Worm (Caenorhabditis elegans) whole organism, midembryonic: ENCODE measurements around the gene F29A7.3.

Experiments used
- T22C8.4 ChIP-seq: fragments of 200-800 bp; sonication (Bioruptor generic); IDR thresholded peaks from 2 replicates; pipeline ENCODE4 v1.3.6; 2022; ENCODE audit warnings: missing genetic modification characterization, missing compliant biosample characterization
- cog-1 ChIP-seq: sonication (generic microtip); optimal IDR thresholded peaks from 2 replicates; lab custom pipeline; 2016; ENCODE audit warnings: missing genetic modification characterization, missing compliant biosample characterization
- flt-1 ChIP-seq: fragments of 200-800 bp; sonication (Bioruptor generic); IDR thresholded peaks from 2 replicates; pipeline ENCODE4 v1.3.6; 2022; ENCODE audit warnings: missing genetic modification characterization, missing compliant biosample characterization
- klf-2 ChIP-seq: fragments of 200-800 bp; sonication (Bioruptor generic); conservative IDR thresholded peaks from 2 replicates; pipeline ENCODE4 v1.3.6; 2022; ENCODE audit warnings: missing genetic modification reagents, missing genetic modification characterization, missing compliant biosample characterization
- med-1 ChIP-seq: sonication (generic microtip); optimal IDR thresholded peaks from 2 replicates; lab custom pipeline; 2017; ENCODE audit warnings: missing genetic modification characterization, mild to moderate bottlenecking, missing compliant biosample characterization, antibody characterized with exemption, missing genetic modification reagents; ENCODE audit not compliant: insufficient read depth
- ref-1 ChIP-seq: fragments of 200-800 bp; sonication (Bioruptor generic); conservative IDR thresholded peaks from 2 replicates; pipeline ENCODE4 v1.3.6; 2022; ENCODE audit warnings: missing genetic modification reagents, missing genetic modification characterization, missing compliant biosample characterization
- tab-1 ChIP-seq: fragments of 200-800 bp; sonication (Bioruptor generic); IDR thresholded peaks from 2 replicates; pipeline ENCODE4 v1.3.6; 2022; ENCODE audit warnings: missing genetic modification characterization, missing compliant biosample characterization
- ztf-23 ChIP-seq: fragments of 200-800 bp; sonication (Bioruptor generic); IDR thresholded peaks from 2 replicates; pipeline ENCODE4 v1.3.6; 2022; ENCODE audit warnings: missing genetic modification reagents, missing genetic modification characterization, missing compliant biosample characterization
- ztf-29 ChIP-seq: fragments of 200-800 bp; sonication (Bioruptor generic); IDR thresholded peaks from 2 replicates; pipeline ENCODE4 v1.3.6; 2022; ENCODE audit warnings: missing genetic modification reagents, missing genetic modification characterization, missing compliant biosample characterization

Gene F29A7.3

DNA sequence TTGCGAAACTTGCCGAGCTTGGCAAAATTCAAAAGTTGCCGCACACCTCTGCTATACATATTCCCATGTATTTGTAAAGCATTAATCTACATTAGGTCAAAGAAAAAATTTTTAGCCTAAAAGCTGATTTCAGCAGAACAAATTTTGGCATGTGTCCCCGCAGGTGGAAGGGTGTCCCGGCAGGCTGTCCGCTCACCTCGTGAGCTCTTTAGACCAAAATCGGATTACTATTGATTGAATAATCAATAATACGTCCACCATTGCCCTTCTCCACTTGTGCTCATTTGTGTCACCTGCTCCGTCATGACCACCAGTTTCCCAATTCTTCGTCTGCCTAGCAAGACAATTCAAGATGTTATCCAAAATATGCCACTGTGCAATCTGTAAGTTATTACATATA, 5.4 kb downstream of the F29A7.3 start, which contains the start of gene fbxb-107:
Gene fbxb-107 (plus strand): TSS at position 297 of the 400 bp plus-strand sequence.
- peak; percentile 18; the same call in 1 of the 2 replicates for TF ChIP-seq T22C8.4
- TF ChIP-seq ztf-29 = no peak

DNA sequence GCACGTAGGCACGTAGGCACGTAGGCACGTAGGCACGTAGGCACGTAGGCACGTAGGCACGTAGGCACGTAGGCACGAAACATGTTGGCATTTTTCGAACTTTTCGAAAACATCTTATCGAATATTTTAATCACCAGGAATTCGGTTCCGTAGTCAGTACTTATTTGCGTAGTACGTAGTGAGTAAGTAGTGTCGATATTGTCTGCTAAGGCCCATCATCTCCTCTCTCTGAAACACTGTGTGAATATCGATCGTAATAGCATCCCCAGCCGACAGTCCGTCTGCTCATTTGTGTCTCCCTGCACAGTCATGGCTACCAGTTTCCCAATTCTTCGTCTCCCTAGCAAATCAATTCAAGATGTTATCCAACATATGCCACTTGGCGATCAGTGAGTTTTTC, 9.0 kb downstream of the F29A7.3 start, which contains the start of gene fbxb-106:
Gene fbxb-106 (plus strand): TSS at position 301 of the 400 bp plus-strand sequence.
- TF ChIP-seq klf-2 (GFP tag; lab: Robert Waterston, UW) (no peak), flt-1 (GFP tag; lab: Robert Waterston, UW) (no peak), tab-1 (no peak), ref-1 (GFP tag; lab: Robert Waterston, UW) (no peak)

DNA sequence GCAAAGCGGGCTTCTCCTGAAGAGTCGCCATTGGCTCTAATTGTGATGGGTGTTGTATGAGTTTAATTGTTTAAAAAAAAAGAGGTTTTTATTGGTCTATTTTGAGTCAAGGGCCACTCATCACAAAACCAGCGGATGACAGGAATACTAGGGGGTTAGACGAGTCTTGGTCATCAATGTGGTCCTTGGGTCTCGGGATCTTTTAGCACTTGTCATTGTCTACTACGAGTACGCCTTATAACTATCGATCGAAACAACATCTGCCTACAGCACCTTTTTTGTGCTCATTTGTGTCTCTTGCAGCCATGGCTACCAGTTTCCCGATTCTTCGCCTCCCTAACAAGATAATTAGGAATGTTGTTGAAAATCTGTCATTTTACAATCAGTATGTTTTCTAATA, 11.6 kb downstream of the F29A7.3 start, which contains the start of gene fbxb-108:
Gene fbxb-108 (plus strand): TSS at position 301 of the 400 bp plus-strand sequence.
- TF ChIP-seq ref-1 (GFP tag; lab: Robert Waterston, UW) = no peak
- no peak for TF ChIP-seq ztf-23 (GFP tag; lab: Robert Waterston, UW)
- no peak for TF ChIP-seq med-1 (GFP tag; lab: Kevin White, UChicago)
- no peak for TF ChIP-seq klf-2 (GFP tag; lab: Robert Waterston, UW)
- TF ChIP-seq ztf-29 = no peak
- TF ChIP-seq flt-1 (GFP tag; lab: Robert Waterston, UW) = no peak
- TF ChIP-seq tab-1 = no peak
- no peak for TF ChIP-seq cog-1 (tag; lab: Kevin White, UChicago)

DNA sequence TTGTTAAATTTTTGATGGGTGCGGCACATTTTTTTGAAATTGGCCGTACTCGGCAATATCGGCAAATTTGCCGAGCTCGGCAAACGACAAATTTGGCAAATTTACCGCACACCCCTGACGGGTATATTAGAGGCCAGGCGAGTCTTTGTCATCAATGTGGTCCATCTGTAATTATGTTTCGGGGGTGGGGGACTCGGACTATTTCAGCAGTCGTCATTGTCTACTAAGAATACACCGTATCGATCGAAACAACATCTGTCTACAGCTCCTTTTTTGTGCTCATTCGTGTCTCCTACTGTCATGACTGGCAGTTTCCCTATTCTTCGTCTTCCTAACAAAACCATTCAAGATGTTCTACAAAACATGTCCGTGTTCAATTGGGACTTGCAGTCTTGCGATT, 13.2 kb downstream of the F29A7.3 start, which contains the start of gene F08D12.15:
Gene F08D12.15 (plus strand): TSS at position 301 of the 400 bp plus-strand sequence.
- TF ChIP-seq ztf-23 (GFP tag; lab: Robert Waterston, UW) (no peak), klf-2 (GFP tag; lab: Robert Waterston, UW) (0 out of 2 replicates have a peak, but pooled peaks have one; percentile 5), ref-1 (GFP tag; lab: Robert Waterston, UW) (no peak)

DNA sequence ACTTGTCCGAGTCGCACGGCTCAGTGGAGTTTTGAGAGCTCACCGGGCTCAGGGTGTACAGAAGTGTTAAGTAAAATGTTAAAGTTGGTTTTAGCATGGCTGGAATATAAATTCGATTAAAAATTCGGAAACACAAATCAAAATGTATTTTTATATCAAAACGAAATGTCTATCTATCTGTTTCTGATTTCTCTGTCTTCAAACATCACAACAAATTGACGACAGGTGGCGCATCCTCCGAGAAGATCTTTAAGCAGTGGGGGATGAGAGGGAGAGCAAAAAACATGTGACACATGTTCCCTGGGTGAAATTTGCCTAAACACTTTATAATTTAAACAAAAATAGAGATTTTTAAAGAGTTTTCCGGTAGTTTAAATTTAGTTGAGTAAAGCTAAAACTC, 15.9 kb downstream of the F29A7.3 start, which contains the start of gene F08D12.7:
Gene F08D12.7 (minus strand): TSS at position 101 of the 400 bp plus-strand sequence.
- TF ChIP-seq tab-1 = no peak
- TF ChIP-seq med-1 (GFP tag; lab: Kevin White, UChicago) = no peak
- no peak for TF ChIP-seq ref-1 (GFP tag; lab: Robert Waterston, UW)
- TF ChIP-seq ztf-29 = no peak
- no peak for TF ChIP-seq ztf-23 (GFP tag; lab: Robert Waterston, UW)
- no peak for TF ChIP-seq klf-2 (GFP tag; lab: Robert Waterston, UW)

DNA sequence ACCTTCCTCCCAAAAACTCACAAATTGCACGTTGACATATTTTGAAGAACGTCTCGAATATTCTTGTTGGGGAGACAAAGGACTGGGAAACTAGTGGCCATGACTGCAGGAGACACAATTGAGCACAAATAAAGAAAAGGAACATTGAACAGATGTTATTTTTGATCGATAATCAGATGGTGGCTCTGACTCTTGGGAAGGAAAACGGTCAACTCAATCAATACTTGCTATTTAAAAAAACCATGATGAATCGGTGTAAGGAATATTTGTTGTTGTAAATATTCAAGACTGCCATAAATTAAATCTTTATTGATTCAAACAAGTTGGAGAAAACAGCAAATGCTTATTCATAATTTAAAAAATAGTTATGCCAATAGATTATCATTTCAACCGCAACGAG, 17.7 kb downstream of the F29A7.3 start, which contains the start of gene fbxb-105:
Gene fbxb-105 (minus strand): TSS at position 101 of the 400 bp plus-strand sequence.
- TF ChIP-seq klf-2 (GFP tag; lab: Robert Waterston, UW) = no peak
- TF ChIP-seq T22C8.4 = no peak

DNA sequence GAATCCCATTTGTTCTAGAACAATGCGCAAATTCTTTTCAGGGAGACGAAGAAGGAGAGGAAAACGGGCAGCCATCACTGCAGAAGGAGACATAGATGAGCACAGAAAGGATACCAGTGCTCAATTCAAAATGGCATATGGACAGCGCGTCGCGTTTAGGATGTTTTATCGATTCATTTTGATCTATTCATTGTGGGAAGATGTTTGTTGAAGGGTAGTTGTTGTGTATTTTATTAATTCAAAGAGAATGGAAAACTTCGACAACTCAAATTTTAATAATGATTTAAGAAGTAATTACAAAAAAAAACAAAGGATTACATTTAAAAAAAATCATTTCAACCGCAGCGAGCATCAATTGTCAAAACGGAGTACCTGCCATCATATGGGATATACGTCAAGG, 19.1 kb downstream of the F29A7.3 start, which contains the start of gene sdz-10:
Gene sdz-10 (minus strand): TSS at position 101 of the 400 bp plus-strand sequence.
- TF ChIP-seq med-1 (GFP tag; lab: Kevin White, UChicago) (no peak), klf-2 (GFP tag; lab: Robert Waterston, UW) (no peak), tab-1 (no peak), ztf-29 (no peak), ztf-23 (GFP tag; lab: Robert Waterston, UW) (no peak), ref-1 (GFP tag; lab: Robert Waterston, UW) (no peak), cog-1 (tag; lab: Kevin White, UChicago) (no peak)

DNA sequence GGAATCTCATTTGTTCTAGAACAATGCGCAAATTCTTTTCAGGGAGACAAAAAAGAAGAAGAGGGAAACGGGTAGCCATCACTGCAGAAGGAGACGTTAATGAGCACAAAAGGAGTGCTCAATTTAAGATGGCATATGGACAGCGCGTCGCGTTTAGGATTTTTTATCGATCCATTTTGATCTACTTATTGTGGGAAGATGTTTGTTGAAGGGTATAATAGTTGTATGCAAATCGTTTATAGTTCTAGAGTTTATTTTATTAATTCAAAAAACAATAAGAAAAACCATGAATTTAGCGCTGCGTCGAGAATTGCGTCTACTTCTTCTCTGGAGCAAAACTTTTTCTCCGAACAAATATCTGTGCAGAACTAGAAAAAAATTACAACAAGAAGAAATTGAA, 20.4 kb downstream of the F29A7.3 start, which contains the start of gene sdz-9:
Gene sdz-9 (minus strand): TSS at position 101 of the 400 bp plus-strand sequence.
- no peak for TF ChIP-seq ztf-23 (GFP tag; lab: Robert Waterston, UW)

DNA sequence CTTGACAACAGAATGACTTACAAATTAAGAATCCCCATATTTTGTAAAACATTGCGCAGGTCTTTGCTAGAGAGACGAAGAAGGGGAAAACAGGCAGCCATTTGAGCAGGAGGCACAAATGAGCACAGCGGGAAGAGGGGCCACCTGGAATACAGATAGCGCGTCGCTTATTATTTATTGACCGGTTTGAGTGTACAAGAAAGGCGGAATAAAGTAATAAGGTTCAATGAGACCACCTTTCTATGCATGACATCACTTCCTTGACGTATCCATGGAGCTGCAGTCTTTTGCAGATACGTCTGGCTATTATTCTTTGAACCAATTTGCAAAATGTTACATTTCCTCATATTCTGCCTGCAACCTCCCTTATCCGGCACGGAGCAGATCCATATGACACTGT, 21.8 kb downstream of the F29A7.3 start, which contains the start of gene fbxb-111:
Gene fbxb-111 (minus strand): TSS at position 101 of the 400 bp plus-strand sequence.
- no peak for TF ChIP-seq T22C8.4
- no peak for TF ChIP-seq ref-1 (GFP tag; lab: Robert Waterston, UW)
- TF ChIP-seq med-1 (GFP tag; lab: Kevin White, UChicago) = no peak
- TF ChIP-seq cog-1 (tag; lab: Kevin White, UChicago) = no peak
- TF ChIP-seq flt-1 (GFP tag; lab: Robert Waterston, UW) = no peak
- no peak for TF ChIP-seq klf-2 (GFP tag; lab: Robert Waterston, UW)
- no peak for TF ChIP-seq ztf-29
- TF ChIP-seq tab-1 = no peak
- no peak for TF ChIP-seq ztf-23 (GFP tag; lab: Robert Waterston, UW)

DNA sequence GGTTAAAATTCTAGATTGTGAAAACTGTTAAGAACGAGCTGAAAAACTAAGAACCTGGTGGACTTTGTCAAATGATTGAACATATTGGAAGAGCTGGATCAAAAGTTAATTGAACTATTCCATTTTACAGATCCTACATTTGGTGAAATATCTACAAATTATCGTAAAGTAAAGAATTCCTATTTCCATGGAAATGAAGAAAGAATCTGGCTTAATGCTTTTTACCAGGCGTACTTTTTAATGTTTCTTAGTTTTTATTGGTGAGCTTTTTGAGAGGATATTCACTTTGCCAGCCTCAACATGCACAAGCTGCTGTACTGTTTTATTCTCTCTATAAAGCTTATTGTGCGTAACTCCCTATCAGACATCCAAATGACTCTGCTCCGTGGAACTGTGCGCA, 24.7 kb downstream of the F29A7.3 start, which contains the start of gene F08D12.4:
Gene F08D12.4 (plus strand): TSS at position 301 of the 400 bp plus-strand sequence.
- no peak for TF ChIP-seq ref-1 (GFP tag; lab: Robert Waterston, UW)
- TF ChIP-seq tab-1 = no peak
- TF ChIP-seq T22C8.4 = no peak
- TF ChIP-seq flt-1 (GFP tag; lab: Robert Waterston, UW) = no peak
- TF ChIP-seq ztf-23 (GFP tag; lab: Robert Waterston, UW) = no peak
- no peak for TF ChIP-seq ztf-29
- no peak for TF ChIP-seq med-1 (GFP tag; lab: Kevin White, UChicago)
- no peak for TF ChIP-seq klf-2 (GFP tag; lab: Robert Waterston, UW)

DNA sequence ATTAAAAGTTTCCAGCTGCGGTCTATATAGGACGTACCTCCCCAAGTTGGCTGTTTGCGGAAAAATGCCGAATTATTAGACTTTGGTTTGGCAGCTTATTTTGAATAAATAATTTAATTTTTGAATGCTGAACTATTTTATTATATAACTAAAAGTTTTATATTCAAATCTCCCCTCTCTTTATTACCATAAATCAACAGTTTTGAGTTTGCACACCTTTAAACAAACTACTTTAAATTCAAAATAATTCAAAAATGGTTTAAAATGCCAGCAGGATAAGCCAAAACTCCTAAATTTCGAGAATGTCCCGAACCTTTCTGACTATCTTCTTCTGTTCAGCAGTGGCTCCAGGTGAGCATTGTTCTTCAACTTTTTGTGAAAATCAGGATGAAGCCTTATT, 26.2 kb downstream of the F29A7.3 start, which contains the start of gene F08D12.3:
Gene F08D12.3 (plus strand): TSS at position 301 of the 400 bp plus-strand sequence.
- TF ChIP-seq ref-1 (GFP tag; lab: Robert Waterston, UW) (no peak), med-1 (GFP tag; lab: Kevin White, UChicago) (no peak), T22C8.4 (no peak), klf-2 (GFP tag; lab: Robert Waterston, UW) (no peak), ztf-29 (no peak), cog-1 (tag; lab: Kevin White, UChicago) (no peak), flt-1 (GFP tag; lab: Robert Waterston, UW) (no peak), ztf-23 (GFP tag; lab: Robert Waterston, UW) (no peak)
